Fruit fly (Drosophila melanogaster): ENCODE measurements around the gene Ctr9.

DNA sequence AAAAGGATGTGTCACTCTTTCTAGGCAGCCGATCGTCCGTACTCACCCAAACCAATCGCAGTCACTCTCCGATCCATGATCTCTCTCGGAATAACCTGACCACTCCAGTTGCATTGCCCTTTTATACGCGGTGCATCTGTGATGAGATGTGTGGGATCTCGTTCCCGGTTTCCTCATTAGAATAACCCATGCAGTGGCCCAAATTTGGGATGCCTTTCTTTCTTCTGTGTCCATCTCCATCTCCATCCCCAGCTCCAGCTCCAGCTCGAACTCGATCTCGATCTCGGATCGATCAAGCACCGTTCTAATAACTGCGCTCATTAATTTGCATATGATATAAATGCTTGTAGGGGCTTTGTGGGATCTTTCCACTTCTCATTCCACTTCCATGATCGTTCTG is 15.7 kb downstream of the Ctr9 start, which contains the start of gene CG9184:
- TF ChIP-seq CG8478 (optimal IDR thresholded peaks at IDR 0.05) (no peak), CTCF (optimal IDR thresholded peaks at IDR 0.05) (no peak)
